Worm (Caenorhabditis elegans) whole organism, mixed stage, embryonic: ENCODE measurements around the gene ceh-18.

Source experiments
- lin-13 ChIP-seq: fragments of 150-350 bp; optimal IDR thresholded peaks from 2 replicates; lab custom pipeline; 2014; ENCODE audit warnings: missing biosample characterization, missing genetic modification characterization
- lin-32 ChIP-seq: fragments of 200-800 bp; sonication (Bioruptor generic); optimal IDR thresholded peaks from 2 replicates; lab custom pipeline; 2018; ENCODE audit warnings: mild to moderate bottlenecking, missing genetic modification characterization, missing compliant biosample characterization
- mep-1 ChIP-seq: fragments of 150-350 bp; optimal IDR thresholded peaks from 2 replicates; lab custom pipeline; 2017; ENCODE audit warnings: missing biosample characterization, missing genetic modification reagents, missing genetic modification characterization, inconsistent platforms
- nhr-28 ChIP-seq: fragments of 150-350 bp; optimal IDR thresholded peaks from 2 replicates; lab custom pipeline; 2014; ENCODE audit warnings: missing biosample characterization, missing genetic modification characterization
- snpc-4 ChIP-seq: fragments of 150-350 bp; optimal IDR thresholded peaks from 2 replicates; lab custom pipeline; 2014; ENCODE audit warnings: missing biosample characterization, missing genetic modification characterization
- zip-8 ChIP-seq: fragments of 150-350 bp; optimal IDR thresholded peaks from 2 replicates; lab custom pipeline; 2014; ENCODE audit warnings: missing biosample characterization, missing genetic modification characterization
- ztf-11 ChIP-seq: fragments of 150-350 bp; optimal IDR thresholded peaks from 2 replicates; lab custom pipeline; 2014; ENCODE audit warnings: missing biosample characterization, missing genetic modification characterization

DNA sequence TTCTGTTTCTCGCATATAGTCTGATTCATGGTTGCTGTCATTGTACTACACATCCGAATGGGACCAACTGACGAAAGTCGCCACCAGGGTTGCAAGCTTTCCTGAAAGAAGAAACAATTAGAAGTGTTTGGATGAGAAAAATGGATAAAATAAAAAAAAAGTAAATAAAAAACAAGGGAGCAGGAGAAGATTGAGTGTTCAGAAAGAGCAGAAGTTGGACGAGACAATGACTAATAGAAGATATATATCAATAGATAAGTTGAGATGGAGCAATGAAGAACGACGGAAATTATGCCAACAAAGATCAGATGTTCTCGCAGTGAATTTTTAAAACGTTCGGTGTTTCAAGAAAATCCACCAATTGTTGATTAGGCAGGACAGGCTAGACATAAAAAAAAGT is 30.7 kb downstream of the ceh-18 start, which contains the start of gene fkh-9:
- no peak for TF ChIP-seq lin-32
- TF ChIP-seq snpc-4 (tag; lab: Kevin White, UChicago), result no peak
- TF ChIP-seq nhr-28, result no peak
- no peak for TF ChIP-seq ztf-11 (tag; lab: Kevin White, UChicago)
- no peak for TF ChIP-seq mep-1 (tag; lab: Kevin White, UChicago)
- no peak for TF ChIP-seq zip-8 (tag; lab: Kevin White, UChicago)
- TF ChIP-seq lin-13, result no peak
